Worm (Caenorhabditis elegans): ENCODE data around the gene gcst-1.

- no peak for TF ChIP-seq med-1 (GFP tag; optimal IDR thresholded peaks at IDR 0.05; ENCODE audit: insufficient read depth)
- no peak for TF ChIP-seq ztf-23 (GFP tag; IDR thresholded peaks at IDR 0.05)
- TF ChIP-seq cog-1 (tag; optimal IDR thresholded peaks at IDR 0.05), result no peak
- TF ChIP-seq ref-1 (GFP tag; conservative IDR thresholded peaks at IDR 0.05), result no peak
- TF ChIP-seq tab-1 (GFP tag; IDR thresholded peaks at IDR 0.05), result no peak
- no peak for TF ChIP-seq klf-2 (GFP tag; conservative IDR thresholded peaks at IDR 0.05)
- no peak for TF ChIP-seq flt-1 (GFP tag; IDR thresholded peaks at IDR 0.05)
- TF ChIP-seq T22C8.4 (GFP tag; IDR thresholded peaks at IDR 0.05), result no peak
- no peak for TF ChIP-seq ztf-29 (GFP tag; IDR thresholded peaks at IDR 0.05)
Measured at ce11 chrV:5697581-5697980, 15.1 kb upstream of the gcst-1 start.

Measured in whole organism, midembryonic.